ENCODE assay signal across 2 fruit fly cellular contexts in the genomic region with DNA sequence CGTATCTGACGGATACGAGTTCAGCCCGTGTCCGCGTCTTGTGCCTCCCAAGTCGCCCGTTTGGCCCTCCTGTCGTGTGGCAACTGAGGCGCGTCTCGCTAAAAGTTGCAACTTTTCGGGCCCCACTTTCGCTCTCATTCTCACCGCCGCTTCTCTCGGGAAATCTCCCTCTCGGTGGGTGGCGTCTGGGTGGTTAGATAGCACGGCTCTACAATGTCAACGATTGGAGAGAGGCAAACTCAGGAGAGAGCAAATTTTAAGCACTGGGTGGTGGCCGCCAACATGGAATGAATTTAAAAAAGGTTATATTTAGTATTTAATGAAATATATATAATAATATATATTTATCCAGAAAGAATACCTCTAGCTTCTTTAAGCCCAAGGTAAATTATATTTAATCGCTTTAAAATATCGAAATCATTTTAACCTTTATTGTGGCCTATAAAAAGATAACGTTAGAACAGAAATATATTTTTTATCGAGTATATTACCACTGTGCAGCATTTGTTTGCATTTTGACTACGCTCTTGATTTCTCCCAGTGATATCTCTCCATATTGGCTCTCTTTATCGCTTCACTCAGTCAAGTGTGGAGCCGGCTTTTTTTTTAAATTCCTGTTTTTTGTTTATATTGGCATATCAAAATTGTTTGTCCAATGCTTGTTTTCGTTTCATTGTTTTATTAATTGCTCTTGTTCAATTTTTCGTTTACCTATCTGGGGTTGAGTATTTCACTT.
TF ChIP-seq lines count a peak whose summit lies in the region.

A gene (minus strand): TSS at position 327 of the 736 bp plus-strand sequence.

TF ChIP-seq in whole organism, embryonic, 481 proteins besides CTCF, POLR2A, EP300 and RAD21 (continued from another document and continues in another):
- TF ChIP-seq z (GFP tag; IDR thresholded peaks at IDR 0.05; lab: Robert Waterston, UW), result no peak
- TF ChIP-seq CG17829 (tag; optimal IDR thresholded peaks at IDR 0.05; lab: Kevin White, UChicago), result peak; percentile 82
- TF ChIP-seq ham (GFP tag; IDR thresholded peaks at IDR 0.05; lab: Robert Waterston, UW), result no peak
- peak; percentile 59 for TF ChIP-seq CG32772 (GFP tag; IDR thresholded peaks at IDR 0.05; lab: Robert Waterston, UW)
- no peak for TF ChIP-seq CG2199 (GFP tag; IDR thresholded peaks at IDR 0.05; lab: Robert Waterston, UW)
- peak; percentile 85 for TF ChIP-seq CG18619 (GFP tag; optimal IDR thresholded peaks at IDR 0.05; lab: Kevin White, UChicago)
- TF ChIP-seq CG6854 (GFP tag; optimal IDR thresholded peaks at IDR 0.05; lab: Kevin White, UChicago), result peak; percentile 78
- no peak for TF ChIP-seq CG17912 (GFP tag; optimal IDR thresholded peaks at IDR 0.05; lab: Kevin White, UChicago)
- no peak for TF ChIP-seq Mes4 (GFP tag; optimal IDR thresholded peaks at IDR 0.05; lab: Kevin White, UChicago)
- TF ChIP-seq gem (tag; optimal IDR thresholded peaks at IDR 0.05; lab: Kevin White, UChicago), result peak; percentile 94
- TF ChIP-seq HLH4C (GFP tag; IDR thresholded peaks at IDR 0.05; lab: Robert Waterston, UW; ENCODE audit: partially characterized antibody), result peak; percentile 41; the same call in 1 of the 3 replicates
- TF ChIP-seq CG10267 (tag; optimal IDR thresholded peaks at IDR 0.05; lab: Kevin White, UChicago), result peak; percentile 76
- peak; percentile 77 for TF ChIP-seq CG32532 (GFP tag; IDR thresholded peaks at IDR 0.05; lab: Robert Waterston, UW)
- no peak for TF ChIP-seq grn (GFP tag; optimal IDR thresholded peaks at IDR 0.05; lab: Kevin White, UChicago)
- no peak for TF ChIP-seq repo (GFP tag; optimal IDR thresholded peaks at IDR 0.05; lab: Kevin White, UChicago)
- TF ChIP-seq Bdp1 (GFP tag; optimal IDR thresholded peaks at IDR 0.05; lab: Kevin White, UChicago), result no peak
- peak in 1 of 2 experiments; percentile 56 for TF ChIP-seq dpn (GFP tag; optimal IDR thresholded peaks at IDR 0.05; lab: Kevin White, UChicago)
- TF ChIP-seq CG11085 (GFP tag; IDR thresholded peaks at IDR 0.05; lab: Robert Waterston, UW), result no peak
- peak; percentile 75 for TF ChIP-seq zf30C (GFP tag; optimal IDR thresholded peaks at IDR 0.05; lab: Kevin White, UChicago)
- TF ChIP-seq wek (GFP tag; optimal IDR thresholded peaks at IDR 0.05; lab: Kevin White, UChicago), result no peak
- TF ChIP-seq C15 (GFP tag; IDR thresholded peaks at IDR 0.05; lab: Robert Waterston, UW), result no peak
- peak; percentile 79 for TF ChIP-seq CG9437 (GFP tag; optimal IDR thresholded peaks at IDR 0.05; lab: Kevin White, UChicago)
- peak; percentile 58 for TF ChIP-seq az2 (GFP tag; optimal IDR thresholded peaks at IDR 0.05; lab: Kevin White, UChicago)
- TF ChIP-seq lbe (GFP tag; optimal IDR thresholded peaks at IDR 0.05; lab: Kevin White, UChicago), result peak; percentile 73
- no peak for TF ChIP-seq CG1647 (GFP tag; optimal IDR thresholded peaks at IDR 0.05; lab: Kevin White, UChicago)
- peak; percentile 54; the same call in 2 of the 3 replicates for TF ChIP-seq H15 (GFP tag; IDR thresholded peaks at IDR 0.05; lab: Robert Waterston, UW)
- TF ChIP-seq CG4360 (GFP tag; IDR thresholded peaks at IDR 0.05; lab: Robert Waterston, UW), result no peak
- peak; percentile 78 for TF ChIP-seq corto (GFP tag; optimal IDR thresholded peaks at IDR 0.05; lab: Kevin White, UChicago)
- no peak for TF ChIP-seq ftz-f1 (GFP tag; optimal IDR thresholded peaks at IDR 0.05; lab: Kevin White, UChicago)
- TF ChIP-seq HLH54F (GFP tag; optimal IDR thresholded peaks at IDR 0.05; lab: Kevin White, UChicago), result no peak
- TF ChIP-seq lilli (GFP tag; optimal IDR thresholded peaks at IDR 0.05; lab: Kevin White, UChicago), result peak; percentile 7
- TF ChIP-seq CG6765 (GFP tag; optimal IDR thresholded peaks at IDR 0.05; lab: Kevin White, UChicago), result peak; percentile 85
- TF ChIP-seq Dad (GFP tag; optimal IDR thresholded peaks at IDR 0.05; lab: Kevin White, UChicago), result no peak
- no peak for TF ChIP-seq jumu (GFP tag; optimal IDR thresholded peaks at IDR 0.05; lab: Kevin White, UChicago)
- no peak for TF ChIP-seq Atf3 (GFP tag; optimal IDR thresholded peaks at IDR 0.05; lab: Kevin White, UChicago)
- no peak for TF ChIP-seq bab2 (GFP tag; optimal IDR thresholded peaks at IDR 0.05; lab: Kevin White, UChicago)
- TF ChIP-seq ase (GFP tag; IDR thresholded peaks at IDR 0.05; lab: Robert Waterston, UW), result peak; percentile 67; the same call in 2 of the 3 replicates
- TF ChIP-seq nmo (GFP tag; optimal IDR thresholded peaks at IDR 0.05; lab: Kevin White, UChicago), result peak; percentile 88
- peak; percentile 89 for TF ChIP-seq CG13424 (tag; optimal IDR thresholded peaks at IDR 0.05; lab: Kevin White, UChicago)
- TF ChIP-seq pfk (GFP tag; optimal IDR thresholded peaks at IDR 0.05; lab: Kevin White, UChicago), result peak; percentile 28
- TF ChIP-seq Dek (tag; optimal IDR thresholded peaks at IDR 0.05; lab: Kevin White, UChicago), result peak; percentile 79
- TF ChIP-seq gfzf (GFP tag; optimal IDR thresholded peaks at IDR 0.05; lab: Kevin White, UChicago), result no peak
- TF ChIP-seq CHES-1-like (GFP tag; optimal IDR thresholded peaks at IDR 0.05; lab: Kevin White, UChicago), result no peak
- TF ChIP-seq gt (GFP tag; IDR thresholded peaks at IDR 0.05; lab: Robert Waterston, UW), result no peak
- TF ChIP-seq jing (GFP tag; optimal IDR thresholded peaks at IDR 0.05; lab: Kevin White, UChicago), result no peak
- TF ChIP-seq CG34376 (GFP tag; optimal IDR thresholded peaks at IDR 0.05; lab: Kevin White, UChicago), result peak; percentile 51
- TF ChIP-seq D (optimal IDR thresholded peaks at IDR 0.05; lab: Kevin White, UChicago), result no peak
- peak; percentile 75 for TF ChIP-seq D (GFP tag; optimal IDR thresholded peaks at IDR 0.05; lab: Kevin White, UChicago)
- TF ChIP-seq GATAe (GFP tag; conservative IDR thresholded peaks at IDR 0.05; lab: Robert Waterston, UW), result peak; percentile 67
- no peak for TF ChIP-seq Antp (GFP tag; optimal IDR thresholded peaks at IDR 0.05; lab: Kevin White, UChicago)
- TF ChIP-seq kay (GFP tag; optimal IDR thresholded peaks at IDR 0.05; lab: Kevin White, UChicago), result peak; percentile 44
- no peak for TF ChIP-seq CG15073 (GFP tag; optimal IDR thresholded peaks at IDR 0.05; lab: Kevin White, UChicago)
- no peak for TF ChIP-seq hth (optimal IDR thresholded peaks at IDR 0.05; lab: Kevin White, UChicago)
- TF ChIP-seq Hmr (GFP tag; optimal IDR thresholded peaks at IDR 0.05; lab: Kevin White, UChicago), result peak; percentile 90
- TF ChIP-seq Nf-YB (GFP tag; optimal IDR thresholded peaks at IDR 0.05; lab: Kevin White, UChicago), result peak; percentile 75
- TF ChIP-seq HmgD (GFP tag; optimal IDR thresholded peaks at IDR 0.05; lab: Kevin White, UChicago), result no peak
- peak; percentile 67 for TF ChIP-seq CG3847 (GFP tag; IDR thresholded peaks at IDR 0.05; lab: Robert Waterston, UW)
- TF ChIP-seq CG4424 (GFP tag; optimal IDR thresholded peaks at IDR 0.05; lab: Kevin White, UChicago), result peak; percentile 64
- peak; percentile 84 for TF ChIP-seq Oli (tag; optimal IDR thresholded peaks at IDR 0.05; lab: Kevin White, UChicago)
- TF ChIP-seq CG1603 (tag; optimal IDR thresholded peaks at IDR 0.05; lab: Kevin White, UChicago), result peak; percentile 30
- TF ChIP-seq CG10321 (GFP tag; IDR thresholded peaks at IDR 0.05; lab: Robert Waterston, UW), result no peak
- no peak for TF ChIP-seq CG3995 (GFP tag; optimal IDR thresholded peaks at IDR 0.05; lab: Kevin White, UChicago)
- TF ChIP-seq sd (tag; optimal IDR thresholded peaks at IDR 0.05; lab: Kevin White, UChicago), result peak; percentile 69

TF ChIP-seq in whole organism, prepupa, 60 proteins besides CTCF, POLR2A, EP300 and RAD21 (continued from another document):
- peak; percentile 83 for TF ChIP-seq acj6 (GFP tag; optimal IDR thresholded peaks at IDR 0.05; lab: Kevin White, UChicago)
- TF ChIP-seq svp (GFP tag; lab: Kevin White, UChicago), result peak; percentile 85
- TF ChIP-seq fd85E (GFP tag; optimal IDR thresholded peaks at IDR 0.05; lab: Kevin White, UChicago), result peak; percentile 52
- peak; percentile 89 for TF ChIP-seq eg (GFP tag; IDR thresholded peaks at IDR 0.05; lab: Robert Waterston, UW)
- TF ChIP-seq CG15336 (GFP tag; IDR thresholded peaks at IDR 0.05; lab: Robert Waterston, UW), result peak; percentile 94
- peak; percentile 88 for TF ChIP-seq fkh (GFP tag; optimal IDR thresholded peaks at IDR 0.05; lab: Kevin White, UChicago)
- TF ChIP-seq Lpt (GFP tag; optimal IDR thresholded peaks at IDR 0.05; lab: Kevin White, UChicago), result peak; percentile 85
- TF ChIP-seq Eip93F (GFP tag; optimal IDR thresholded peaks at IDR 0.05; lab: Kevin White, UChicago), result no peak
- peak; percentile 45 for TF ChIP-seq Blimp-1 (GFP tag; optimal IDR thresholded peaks at IDR 0.05; lab: Kevin White, UChicago)
- peak; percentile 54 for TF ChIP-seq cyc (GFP tag; optimal IDR thresholded peaks at IDR 0.05; lab: Kevin White, UChicago)
- peak; percentile 52 for TF ChIP-seq CG31627 (GFP tag; optimal IDR thresholded peaks at IDR 0.05; lab: Kevin White, UChicago)
- TF ChIP-seq dac (GFP tag; optimal IDR thresholded peaks at IDR 0.05; lab: Kevin White, UChicago), result peak; percentile 49
- TF ChIP-seq fd59A (GFP tag; optimal IDR thresholded peaks at IDR 0.05; lab: Kevin White, UChicago), result peak; percentile 69
- TF ChIP-seq esn (GFP tag; optimal IDR thresholded peaks at IDR 0.05; lab: Kevin White, UChicago), result peak; percentile 83
